Worm (Caenorhabditis elegans) whole organism, mixed stage, embryonic: ENCODE measurements around the gene ZK896.1.

Experiments
- lin-13 ChIP-seq: fragments of 150-350 bp; optimal IDR thresholded peaks from 2 replicates; lab custom pipeline; 2014; ENCODE audit warnings: missing biosample characterization, missing genetic modification characterization
- mab-5 ChIP-seq: fragments of 150-350 bp; optimal IDR thresholded peaks from 2 replicates; lab custom pipeline; 2014; ENCODE audit warnings: missing biosample characterization, missing genetic modification characterization
- mep-1 ChIP-seq: fragments of 150-350 bp; optimal IDR thresholded peaks from 2 replicates; lab custom pipeline; 2017; ENCODE audit warnings: missing biosample characterization, missing genetic modification reagents, missing genetic modification characterization, inconsistent platforms
- nhr-237 ChIP-seq: fragments of 150-350 bp; optimal IDR thresholded peaks from 2 replicates; lab custom pipeline; 2014; ENCODE audit warnings: missing biosample characterization, missing genetic modification characterization
- pha-4 ChIP-seq: fragments of 150-350 bp; optimal IDR thresholded peaks from 2 replicates; lab custom pipeline; 2018; ENCODE audit warnings: missing biosample characterization, missing genetic modification reagents, missing genetic modification characterization
- sem-2 ChIP-seq: fragments of 200-800 bp; sonication (Bioruptor generic); optimal IDR thresholded peaks from 2 replicates; lab custom pipeline; 2018; ENCODE audit warnings: mild to moderate bottlenecking, missing genetic modification characterization, missing compliant biosample characterization
- snpc-4 ChIP-seq: fragments of 150-350 bp; optimal IDR thresholded peaks from 2 replicates; lab custom pipeline; 2014; ENCODE audit warnings: missing biosample characterization, missing genetic modification characterization
- sptf-1 ChIP-seq: sonication (generic microtip); optimal IDR thresholded peaks from 2 replicates; lab custom pipeline; 2017; ENCODE audit warnings: mild to moderate bottlenecking, missing genetic modification characterization, moderate library complexity, missing compliant biosample characterization
- tbx-8 ChIP-seq: fragments of 200-800 bp; sonication (Bioruptor generic); optimal IDR thresholded peaks from 2 replicates; lab custom pipeline; 2018; ENCODE audit warnings: mild to moderate bottlenecking, missing genetic modification characterization, moderate library complexity, missing compliant biosample characterization
- unc-120 ChIP-seq: sonication (generic microtip); optimal IDR thresholded peaks from 2 replicates; lab custom pipeline; 2017; ENCODE audit warnings: missing genetic modification characterization, missing compliant biosample characterization; ENCODE audit not compliant: poor library complexity, severe bottlenecking
- unc-39 ChIP-seq: fragments of 150-350 bp; optimal IDR thresholded peaks from 2 replicates; lab custom pipeline; 2014; ENCODE audit warnings: missing biosample characterization, missing genetic modification characterization
- unc-62 ChIP-seq: fragments of 150-350 bp; optimal IDR thresholded peaks from 2 replicates; lab custom pipeline; 2014; ENCODE audit warnings: missing biosample characterization, missing genetic modification reagents, missing genetic modification characterization

DNA sequence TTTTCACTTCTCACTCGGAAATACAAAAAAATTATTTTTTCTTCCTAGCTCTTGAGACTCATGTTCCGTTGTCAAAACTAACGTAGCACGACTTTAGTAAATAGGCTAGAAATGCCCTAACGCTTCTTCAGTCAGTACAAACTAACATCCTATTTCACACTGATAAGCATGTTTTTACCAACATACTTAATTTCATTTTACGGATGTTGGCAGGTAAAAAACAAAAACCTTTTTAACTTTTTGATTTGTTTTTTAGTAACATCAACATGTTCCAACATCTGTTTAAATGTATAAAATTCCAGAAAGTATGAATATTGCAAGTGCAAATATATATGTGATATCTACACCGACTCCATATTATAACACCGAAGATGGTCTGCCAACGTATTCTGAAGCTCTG is 25.1 kb upstream of the ZK896.1 start, which contains the start of gene K08D8.10:
- TF ChIP-seq mab-5 (tag; lab: Kevin White, UChicago) (no peak), unc-120 (tag; lab: Kevin White, UChicago) (no peak), sem-2 (GFP tag; lab: Kevin White, UChicago) (no peak), snpc-4 (no peak), unc-62 (GFP tag; lab: Kevin White, UChicago) (no peak), unc-39 (tag; lab: Kevin White, UChicago) (no peak), sptf-1 (tag; lab: Kevin White, UChicago) (no peak), nhr-237 (tag; lab: Kevin White, UChicago) (no peak), lin-13 (tag; lab: Kevin White, UChicago) (no peak), tbx-8 (GFP tag; lab: Kevin White, UChicago) (no peak), pha-4 (tag; lab: Kevin White, UChicago) (no peak), mep-1 (tag; lab: Kevin White, UChicago) (no peak)
